Fruit fly (Drosophila melanogaster) whole organism, embryonic: ENCODE results near the gene CG31882.

Experiments used
- Ada2b ChIP-seq: fragments of 200-800 bp; sonication (Bioruptor generic); IDR thresholded peaks from 2 replicates; pipeline ENCODE4 v1.3.6; 2022; ENCODE audit warnings: missing biosample characterization, missing genetic modification characterization
- Blimp-1 ChIP-seq: fragments of 200-800 bp; sonication (Bioruptor generic); optimal IDR thresholded peaks from 3 replicates; lab custom pipeline; 2018; ENCODE audit warnings: missing biosample characterization, missing genetic modification characterization, mild to moderate bottlenecking, moderate library complexity, missing genetic modification reagents
- CG10267 ChIP-seq: fragments of 200-800 bp; sonication (Bioruptor generic); optimal IDR thresholded peaks from 2 replicates; lab custom pipeline; 2018; ENCODE audit warnings: missing biosample characterization, mild to moderate bottlenecking, missing genetic modification characterization, moderate library complexity
- CG11560 ChIP-seq: fragments of 200-800 bp; sonication (Bioruptor generic); IDR thresholded peaks from 3 replicates; pipeline ENCODE4 v1.3.6; 2022; ENCODE audit warnings: missing biosample characterization, missing genetic modification characterization
- CG1529 ChIP-seq: fragments of 200-800 bp; sonication (Bioruptor generic); optimal IDR thresholded peaks from 3 replicates; lab custom pipeline; 2018; ENCODE audit warnings: missing biosample characterization, missing genetic modification characterization
- CG15601 ChIP-seq: fragments of 200-800 bp; sonication (Bioruptor generic); optimal IDR thresholded peaks from 3 replicates; lab custom pipeline; 2019; ENCODE audit warnings: missing biosample characterization, mild to moderate bottlenecking, missing genetic modification characterization, moderate library complexity
- CG17359 ChIP-seq: fragments of 200-800 bp; sonication (Bioruptor generic); optimal IDR thresholded peaks from 3 replicates; lab custom pipeline; 2018; ENCODE audit warnings: missing biosample characterization, mild to moderate bottlenecking, missing genetic modification characterization, moderate library complexity
- CG31365 ChIP-seq: fragments of 200-800 bp; sonication (Bioruptor generic); optimal IDR thresholded peaks from 2 replicates; lab custom pipeline; 2018; ENCODE audit warnings: missing biosample characterization, mild to moderate bottlenecking, missing genetic modification characterization
- CG32772 ChIP-seq: fragments of 200-800 bp; sonication (Bioruptor generic); IDR thresholded peaks from 2 replicates; pipeline ENCODE4 v1.3.6; 2022; ENCODE audit warnings: missing biosample characterization, missing genetic modification characterization
- CG3838 ChIP-seq: fragments of 200-800 bp; sonication (Bioruptor generic); optimal IDR thresholded peaks from 3 replicates; lab custom pipeline; 2016; ENCODE audit warnings: missing biosample characterization, missing genetic modification characterization
- CG4424 ChIP-seq: fragments of 200-800 bp; sonication (Bioruptor generic); optimal IDR thresholded peaks from 3 replicates; lab custom pipeline; 2016; ENCODE audit warnings: missing biosample characterization, missing genetic modification characterization
- CG5245 ChIP-seq: fragments of 200-800 bp; sonication (Bioruptor generic); optimal IDR thresholded peaks from 3 replicates; lab custom pipeline; 2016; ENCODE audit warnings: missing biosample characterization, missing genetic modification characterization
- CG7928 ChIP-seq: fragments of 200-800 bp; sonication (Bioruptor generic); optimal IDR thresholded peaks from 2 replicates; lab custom pipeline; 2017; ENCODE audit warnings: missing biosample characterization, mild to moderate bottlenecking, missing genetic modification characterization
- CG8924 ChIP-seq: fragments of 200-800 bp; optimal IDR thresholded peaks from 3 replicates; lab custom pipeline; 2019; ENCODE audit warnings: missing biosample characterization, mild to moderate bottlenecking, missing genetic modification characterization, moderate library complexity
- CG8944 ChIP-seq: fragments of 200-800 bp; sonication (Bioruptor generic); optimal IDR thresholded peaks from 3 replicates; lab custom pipeline; 2016; ENCODE audit warnings: missing biosample characterization, missing genetic modification characterization
- Dfd ChIP-seq, 2 experiments: fragments of >200 bp; optimal IDR thresholded peaks; 2 replicates each; lab custom pipeline; 2017; ENCODE audit warnings: missing biosample characterization in 2 of 2, missing genetic modification characterization in 2 of 2
- E2f1 ChIP-seq: fragments of 200-800 bp; sonication (Bioruptor generic); IDR thresholded peaks from 2 replicates; pipeline ENCODE4 v1.3.6; 2022; ENCODE audit warnings: missing biosample characterization, missing genetic modification characterization
- H15 ChIP-seq: fragments of 200-800 bp; sonication (Bioruptor generic); IDR thresholded peaks from 3 replicates; pipeline ENCODE4 v1.3.6; 2022; ENCODE audit warnings: missing biosample characterization, missing genetic modification characterization
- HHEX ChIP-seq: fragments of 200-800 bp; sonication (Bioruptor generic); optimal IDR thresholded peaks from 3 replicates; lab custom pipeline; 2017; ENCODE audit warnings: missing biosample characterization, mild to moderate bottlenecking, missing genetic modification characterization, missing genetic modification reagents
- HmgZ ChIP-seq: fragments of 200-800 bp; sonication (Bioruptor generic); optimal IDR thresholded peaks from 2 replicates; lab custom pipeline; 2018; ENCODE audit warnings: missing biosample characterization, mild to moderate bottlenecking, missing genetic modification characterization
- NFAT ChIP-seq: fragments of 200-800 bp; sonication (Bioruptor generic); IDR thresholded peaks from 2 replicates; pipeline ENCODE4 v1.3.6; 2022; ENCODE audit warnings: missing biosample characterization, missing genetic modification characterization
- YL-1 ChIP-seq: fragments of 200-800 bp; sonication (Bioruptor generic); optimal IDR thresholded peaks from 3 replicates; lab custom pipeline; 2017; ENCODE audit warnings: missing biosample characterization, mild to moderate bottlenecking, missing genetic modification characterization
- bbx ChIP-seq: fragments of 200-800 bp; sonication (Bioruptor generic); IDR thresholded peaks from 2 replicates; pipeline ENCODE4 v1.3.6; 2022; ENCODE audit warnings: missing biosample characterization, missing genetic modification characterization; ENCODE audit not compliant: partially characterized antibody
- corto ChIP-seq: fragments of 200-800 bp; sonication (Bioruptor generic); optimal IDR thresholded peaks from 2 replicates; lab custom pipeline; 2016; ENCODE audit warnings: missing biosample characterization, mild to moderate bottlenecking, missing genetic modification characterization, moderate library complexity
- dan ChIP-seq: fragments of 200-800 bp; sonication (Bioruptor generic); IDR thresholded peaks from 2 replicates; pipeline ENCODE4 v1.3.6; 2022; ENCODE audit warnings: missing biosample characterization, missing genetic modification characterization
- en ChIP-seq: fragments of 200-800 bp; sonication (Bioruptor generic); optimal IDR thresholded peaks from 2 replicates; lab custom pipeline; 2016; ENCODE audit warnings: missing biosample characterization, missing genetic modification characterization
- ewg ChIP-seq: fragments of 200-800 bp; sonication (Bioruptor generic); optimal IDR thresholded peaks from 3 replicates; lab custom pipeline; 2017; ENCODE audit warnings: mild to moderate bottlenecking, missing biosample characterization, missing genetic modification reagents, missing genetic modification characterization
- fd3F ChIP-seq: fragments of 200-800 bp; sonication (Bioruptor generic); optimal IDR thresholded peaks from 2 replicates; lab custom pipeline; 2018; ENCODE audit warnings: missing biosample characterization, mild to moderate bottlenecking, missing genetic modification characterization, moderate library complexity
- fd96Cb ChIP-seq: fragments of 200-800 bp; sonication (Bioruptor generic); optimal IDR thresholded peaks from 2 replicates; lab custom pipeline; 2018; ENCODE audit warnings: missing biosample characterization, mild to moderate bottlenecking, missing genetic modification characterization, moderate library complexity
- grn ChIP-seq: fragments of 200-800 bp; sonication (Bioruptor generic); optimal IDR thresholded peaks from 3 replicates; lab custom pipeline; 2017; ENCODE audit warnings: missing biosample characterization, missing genetic modification characterization
- hbn ChIP-seq: fragments of 200-800 bp; sonication (Bioruptor generic); IDR thresholded peaks from 2 replicates; pipeline ENCODE4 v1.3.6; 2022; ENCODE audit warnings: missing biosample characterization, missing genetic modification characterization; ENCODE audit not compliant: partially characterized antibody
- inv ChIP-seq: fragments of 200-800 bp; sonication (Bioruptor generic); IDR thresholded peaks from 2 replicates; pipeline ENCODE4 v1.3.6; 2022; ENCODE audit warnings: missing biosample characterization, missing genetic modification characterization; ENCODE audit not compliant: partially characterized antibody
- lmd ChIP-seq: fragments of 200-800 bp; sonication (Bioruptor generic); IDR thresholded peaks from 2 replicates; pipeline ENCODE4 v1.3.6; 2022; ENCODE audit warnings: missing biosample characterization, missing genetic modification characterization
- mld ChIP-seq: fragments of 200-800 bp; sonication (Bioruptor generic); IDR thresholded peaks from 3 replicates; pipeline ENCODE4 v1.3.6; 2022; ENCODE audit warnings: missing biosample characterization, missing genetic modification characterization; ENCODE audit not compliant: partially characterized antibody
- nerfin-1 ChIP-seq: fragments of 200-800 bp; sonication (Bioruptor generic); optimal IDR thresholded peaks from 3 replicates; lab custom pipeline; 2019; ENCODE audit warnings: missing biosample characterization, mild to moderate bottlenecking, missing genetic modification characterization, moderate library complexity
- nerfin-2 ChIP-seq: fragments of 200-800 bp; sonication (Bioruptor generic); IDR thresholded peaks from 2 replicates; pipeline ENCODE4 v1.3.6; 2022; ENCODE audit warnings: missing biosample characterization, missing genetic modification characterization; ENCODE audit not compliant: partially characterized antibody
- odd ChIP-seq: fragments of 200-800 bp; sonication (Bioruptor generic); optimal IDR thresholded peaks from 2 replicates; lab custom pipeline; 2017; ENCODE audit warnings: missing biosample characterization, mild to moderate bottlenecking, missing genetic modification characterization
- org-1 ChIP-seq: fragments of 200-800 bp; sonication (Bioruptor generic); optimal IDR thresholded peaks from 2 replicates; lab custom pipeline; 2017; ENCODE audit warnings: missing biosample characterization, missing genetic modification characterization
- pan ChIP-seq, 4 experiments: fragments of >200 bp in 3 of 4; fragments of 200-800 bp in 1 of 4; sonication (Bioruptor generic) in 1 of 4; optimal IDR thresholded peaks in 3 of 4; IDR thresholded peaks in 1 of 4; 2 replicates each; pipeline versions ENCODE4 v1.3.6 to Lab custom; 2017 to 2022; ENCODE audit warnings: missing biosample characterization in 2 of 4, missing genetic modification characterization in 2 of 4, mixed read lengths in 1 of 4
- row ChIP-seq: fragments of 200-800 bp; sonication (Bioruptor generic); IDR thresholded peaks from 3 replicates; pipeline ENCODE4 v1.3.6; 2022; ENCODE audit warnings: missing biosample characterization, missing genetic modification characterization
- sc ChIP-seq, 3 experiments: fragments of >200 bp in 2 of 3; fragments of 200-800 bp in 1 of 3; sonication (Bioruptor generic) in 1 of 3; optimal IDR thresholded peaks; 2 replicates in 2 of 3; 3 replicates in 1 of 3; lab custom pipeline; 2017; ENCODE audit warnings: mild to moderate bottlenecking in 1 of 3, missing biosample characterization in 1 of 3, missing genetic modification characterization in 1 of 3, missing genetic modification reagents in 1 of 3
- scrt ChIP-seq: fragments of 200-800 bp; sonication (Bioruptor generic); optimal IDR thresholded peaks from 2 replicates; lab custom pipeline; 2018; ENCODE audit warnings: missing biosample characterization, mild to moderate bottlenecking, missing genetic modification characterization, moderate library complexity
- seq ChIP-seq: fragments of 200-800 bp; sonication (Bioruptor generic); IDR thresholded peaks from 2 replicates; pipeline ENCODE4 v1.3.6; 2022; ENCODE audit warnings: missing biosample characterization, missing genetic modification characterization
- slbo ChIP-seq: fragments of 200-800 bp; sonication (Bioruptor generic); IDR thresholded peaks from 2 replicates; pipeline ENCODE4 v1.3.6; 2022; ENCODE audit warnings: missing biosample characterization, missing genetic modification characterization
- ssp ChIP-seq: fragments of 200-800 bp; sonication (Bioruptor generic); IDR thresholded peaks from 2 replicates; pipeline ENCODE4 v1.3.6; 2022; ENCODE audit warnings: missing biosample characterization, missing genetic modification characterization
- tio ChIP-seq: fragments of 200-800 bp; sonication (Bioruptor generic); optimal IDR thresholded peaks from 2 replicates; lab custom pipeline; 2017; ENCODE audit warnings: missing biosample characterization, missing genetic modification characterization, inconsistent platforms
- trem ChIP-seq: fragments of 200-800 bp; optimal IDR thresholded peaks from 3 replicates; lab custom pipeline; 2019; ENCODE audit warnings: missing biosample characterization, mild to moderate bottlenecking, missing genetic modification characterization, moderate library complexity
- vnd ChIP-seq: fragments of 200-800 bp; sonication (Bioruptor generic); IDR thresholded peaks from 3 replicates; pipeline ENCODE4 v1.3.6; 2022; ENCODE audit warnings: missing biosample characterization, missing genetic modification characterization; ENCODE audit not compliant: partially characterized antibody

Gene CG31882

dm6 chr2L:9670909-9671422 lies 45.9 kb upstream of the CG31882 start (continued):
- no peak for TF ChIP-seq CG5245 (GFP tag; lab: Kevin White, UChicago)
- no peak for TF ChIP-seq CG8924 (tag; lab: Kevin White, UChicago)
- TF ChIP-seq scrt (GFP tag; lab: Kevin White, UChicago): no peak
- TF ChIP-seq vnd (GFP tag; lab: Robert Waterston, UW): no peak
- TF ChIP-seq CG31365 (tag; lab: Kevin White, UChicago): no peak
- TF ChIP-seq inv: no peak
- no peak for TF ChIP-seq CG4424
- TF ChIP-seq trem (tag; lab: Kevin White, UChicago): no peak
- no peak for TF ChIP-seq HmgZ (tag; lab: Kevin White, UChicago)
- no peak for TF ChIP-seq CG10267 (tag; lab: Kevin White, UChicago)
- no peak for TF ChIP-seq YL-1 (GFP tag; lab: Kevin White, UChicago)

- TF ChIP-seq H15 (GFP tag; lab: Robert Waterston, UW) (no peak), lmd (GFP tag; lab: Robert Waterston, UW) (peak; percentile 39; the same call in 1 of the 2 replicates), CG7928 (GFP tag; lab: Kevin White, UChicago) (no peak), CG11560 (tag; lab: Robert Waterston, UW) (no peak), ssp (GFP tag; lab: Robert Waterston, UW) (no peak), nerfin-2 (no peak), corto (GFP tag; lab: Kevin White, UChicago) (no peak), fd96Cb (tag; lab: Kevin White, UChicago) (peak; percentile 10), dan (GFP tag; lab: Robert Waterston, UW) (no peak), org-1 (no peak), CG17359 (tag; lab: Kevin White, UChicago) (peak; percentile 29), grn (GFP tag; lab: Kevin White, UChicago) (no peak), pan (optimal IDR thresholded peaks at IDR 0.05; lab: Kevin White, UChicago) (no peak), pan (GFP tag; optimal IDR thresholded peaks at IDR 0.05 in 1 of 2, IDR thresholded peaks at IDR 0.05 in 1 of 2) (peak in 1 of 2 experiments; percentile 26), Ada2b (peak; percentile 24; the same call in 1 of the 2 replicates), CG1529 (no peak), row (GFP tag; lab: Robert Waterston, UW) (peak; percentile 40; the same call in 1 of the 3 replicates), HHEX (GFP tag; lab: Kevin White, UChicago) (peak; percentile 11), fd3F (no peak), Dfd (GFP tag; optimal IDR thresholded peaks at IDR 0.05; lab: Kevin White, UChicago) (no peak), odd (no peak), nerfin-1 (no peak), slbo (peak; percentile 57), bbx (no peak), CG8944 (GFP tag; lab: Kevin White, UChicago) (no peak), CG15601 (tag; lab: Kevin White, UChicago) (no peak), CG32772 (GFP tag; lab: Robert Waterston, UW) (no peak), CG3838 (GFP tag; lab: Kevin White, UChicago) (no peak), Blimp-1 (GFP tag; lab: Kevin White, UChicago) (peak; percentile 10), NFAT (no peak), sc (optimal IDR thresholded peaks at IDR 0.05; lab: Kevin White, UChicago) (no peak), sc (GFP tag; optimal IDR thresholded peaks at IDR 0.05; lab: Kevin White, UChicago) (no peak), ewg (GFP tag; lab: Kevin White, UChicago) (no peak), en (no peak), tio (GFP tag; lab: Kevin White, UChicago) (no peak), mld (GFP tag; lab: Robert Waterston, UW) (no peak), hbn (GFP tag; lab: Robert Waterston, UW) (no peak), E2f1 (GFP tag; lab: Robert Waterston, UW) (0 out of 2 replicates have a peak, but pooled peaks have one; percentile 21), seq (GFP tag; lab: Robert Waterston, UW) (no peak)
Observed at dm6 chr2L:9669354-9669753, 44.3 kb upstream of the CG31882 start.
